Worm (Caenorhabditis elegans): Measurements from ENCODE around the gene sir-2.2.

DNA sequence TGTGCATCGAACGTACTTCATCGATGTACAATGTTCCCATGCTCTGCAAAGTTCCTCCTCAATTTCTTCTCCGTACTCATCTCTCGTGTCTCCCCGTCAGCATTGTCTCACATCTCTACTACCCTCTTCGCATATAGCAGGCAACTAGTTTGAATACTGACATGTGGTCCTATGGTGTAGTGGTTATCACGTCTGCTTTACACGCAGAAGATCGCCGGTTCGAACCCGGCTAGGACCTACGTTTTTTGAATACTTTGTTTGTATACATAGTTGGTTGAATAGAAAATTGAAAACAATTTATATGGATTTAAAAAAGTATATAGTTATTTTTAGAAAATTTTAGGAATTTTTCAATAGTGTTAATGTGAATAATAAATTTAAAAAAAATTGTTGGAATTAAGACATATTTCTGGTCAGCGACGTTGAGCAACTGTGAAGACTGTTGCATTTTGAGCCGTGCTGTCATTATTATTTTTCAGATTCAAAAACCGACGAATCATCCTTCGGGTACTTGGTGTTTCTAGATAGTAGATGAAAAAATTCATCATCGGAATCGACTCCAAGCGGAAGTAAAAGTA, 20.9 kb upstream of the sir-2.2 start:
- TF ChIP-seq fkh-10 (GFP tag; optimal IDR thresholded peaks at IDR 0.05) (peak; percentile 25), nhr-76 (tag; optimal IDR thresholded peaks at IDR 0.05) (no peak), skn-1 (tag; optimal IDR thresholded peaks at IDR 0.05) (peak; percentile 48), fos-1 (tag; optimal IDR thresholded peaks at IDR 0.05) (no peak), nhr-28 (tag; optimal IDR thresholded peaks at IDR 0.05) (no peak), ceh-16 (tag; optimal IDR thresholded peaks at IDR 0.05) (no peak), ceh-9 (tag; optimal IDR thresholded peaks at IDR 0.05) (peak; percentile 34), nhr-237 (tag; optimal IDR thresholded peaks at IDR 0.05) (no peak), elt-1 (tag; optimal IDR thresholded peaks at IDR 0.05) (no peak), zag-1 (tag; optimal IDR thresholded peaks at IDR 0.05) (no peak), nhr-25 (tag; optimal IDR thresholded peaks at IDR 0.05) (peak; percentile 19), jun-1 (tag; optimal IDR thresholded peaks at IDR 0.05) (peak; percentile 76), unc-62 (GFP tag; optimal IDR thresholded peaks at IDR 0.05) (peak; percentile 65)
